Worm (Caenorhabditis elegans): ENCODE results near the gene C25F9.10.

Gene C25F9.10

ce11 chrV:19455650-19456049 is 50.1 kb downstream of the C25F9.10 start, which contains the start of the genes Y43F8B.13 and Y43F8B.14:
Gene Y43F8B.13, plus strand, starts transcription at chrV:19455950.
Gene Y43F8B.14, minus strand, starts transcription at chrV:19455971.
- TF ChIP-seq efl-3 (GFP tag; optimal IDR thresholded peaks at IDR 0.05) = no peak
- TF ChIP-seq ets-5 (GFP tag; IDR thresholded peaks at IDR 0.05) = no peak
- TF ChIP-seq unc-86 (tag; optimal IDR thresholded peaks at IDR 0.05) = no peak
- TF ChIP-seq efl-1 (optimal IDR thresholded peaks at IDR 0.05) = no peak
- TF ChIP-seq efl-1 (GFP tag; optimal IDR thresholded peaks at IDR 0.05 in 1 of 2) = no peak
- no peak for TF ChIP-seq mef-2 (tag; optimal IDR thresholded peaks at IDR 0.05)
